Fruit fly (Drosophila melanogaster): ENCODE results near the gene beta-Spec.

dm6 chrX:17622187-17622586, 35.0 kb upstream of the beta-Spec start:
- no peak for TF ChIP-seq usp (GFP tag; optimal IDR thresholded peaks at IDR 0.05)
- no peak for TF ChIP-seq psq (optimal IDR thresholded peaks at IDR 0.05)
- no peak for TF ChIP-seq CG8478 (optimal IDR thresholded peaks at IDR 0.05)
- no peak for TF ChIP-seq pan (optimal IDR thresholded peaks at IDR 0.05)
